Worm (Caenorhabditis elegans): Measurements from ENCODE around the gene srh-115.

Gene srh-115

ce11 chrV:17211989-17212731 is 43.4 kb upstream of the srh-115 start, which contains the start of gene srh-236:
Gene srh-236, minus strand, starts transcription at chrV:17212039.
- TF ChIP-seq F37B4.10 (GFP tag; IDR thresholded peaks at IDR 0.05) (0 out of 2 replicates have a peak, but pooled peaks have one; percentile 54), T26A5.8 (tag; optimal IDR thresholded peaks at IDR 0.05) (no peak), B0035.1 (tag; optimal IDR thresholded peaks at IDR 0.05) (no peak), mes-4 (tag; optimal IDR thresholded peaks at IDR 0.05) (no peak), snpc-4 (GFP tag; optimal IDR thresholded peaks at IDR 0.05) (no peak), snpc-4 (tag; optimal IDR thresholded peaks at IDR 0.05) (peak in 2 of 4 experiments; percentile 35), snpc-1.1 (tag; optimal IDR thresholded peaks at IDR 0.05; ENCODE audit: insufficient read depth) (no peak), egrh-3 (GFP tag; IDR thresholded peaks at IDR 0.05) (peak; percentile 45; the same call in 1 of the 2 replicates), chd-7 (tag; optimal IDR thresholded peaks at IDR 0.05) (no peak)

ce11 chrV:17212743-17213142 is 42.8 kb upstream of the srh-115 start, which contains the start of gene srh-113:
Gene srh-113, plus strand, starts transcription at chrV:17213043.
- no peak for TF ChIP-seq mcd-1 (GFP tag; IDR thresholded peaks at IDR 0.05)
- TF ChIP-seq lin-35 (GFP tag; optimal IDR thresholded peaks at IDR 0.05), result no peak
- TF ChIP-seq bed-2 (GFP tag; IDR thresholded peaks at IDR 0.05), result no peak
- no peak for TF ChIP-seq madf-8 (GFP tag; conservative IDR thresholded peaks at IDR 0.05)
- no peak for TF ChIP-seq dpl-1 (GFP tag; optimal IDR thresholded peaks at IDR 0.05)
- no peak for TF ChIP-seq ztf-6 (GFP tag; IDR thresholded peaks at IDR 0.05)
- TF ChIP-seq F49E8.2 (tag; optimal IDR thresholded peaks at IDR 0.05; ENCODE audit: insufficient read depth), result no peak
- TF ChIP-seq lir-1 (GFP tag; conservative IDR thresholded peaks at IDR 0.05), result no peak
- no peak for TF ChIP-seq Y95B8A.8 (GFP tag; IDR thresholded peaks at IDR 0.05)

- TF ChIP-seq nhr-80 (tag; optimal IDR thresholded peaks at IDR 0.05) (no peak), snpc-1.1 (tag; optimal IDR thresholded peaks at IDR 0.05; ENCODE audit: insufficient read depth) (peak; percentile 6), snpc-4 (GFP tag; optimal IDR thresholded peaks at IDR 0.05) (no peak), snpc-4 (tag; optimal IDR thresholded peaks at IDR 0.05) (peak in 2 of 4 experiments; percentile 69 to 77), dox-1 (GFP tag; IDR thresholded peaks at IDR 0.05) (no peak), let-607 (tag; optimal IDR thresholded peaks at IDR 0.05) (no peak), attf-6 (GFP tag; IDR thresholded peaks at IDR 0.05) (0 out of 2 replicates have a peak, but pooled peaks have one; percentile 24), zfh-2 (GFP tag; conservative IDR thresholded peaks at IDR 0.05) (no peak)
Measured at ce11 chrV:17215602-17216001, 40.0 kb upstream of the srh-115 start.

- no peak for TF ChIP-seq tbp1 (GFP tag; optimal IDR thresholded peaks at IDR 0.05)
Measured at ce11 chrV:17217690-17218089, 37.9 kb upstream of the srh-115 start, which contains the start of gene srbc-62. Gene srbc-62, plus strand, starts transcription at chrV:17217990.

- TF ChIP-seq ceh-91 (GFP tag; IDR thresholded peaks at IDR 0.05), result no peak
- TF ChIP-seq ama-1 (optimal IDR thresholded peaks at IDR 0.05), result no peak
- no peak for TF ChIP-seq ama-1 (GFP tag; optimal IDR thresholded peaks at IDR 0.05)
- TF ChIP-seq ztf-26 (tag; optimal IDR thresholded peaks at IDR 0.05), result no peak
Measured at ce11 chrV:17220345-17220744, 35.2 kb upstream of the srh-115 start, which contains the start of gene srh-109. Gene srh-109, minus strand, starts transcription at chrV:17220445.

ce11 chrV:17223305-17223704 is 32.2 kb upstream of the srh-115 start, which contains the start of gene srh-252:
Gene srh-252, minus strand, starts transcription at chrV:17223405.
- TF ChIP-seq snpc-3.4 (tag; optimal IDR thresholded peaks at IDR 0.05) (no peak), egl-44 (GFP tag; IDR thresholded peaks at IDR 0.05) (no peak), ZK185.1 (tag; optimal IDR thresholded peaks at IDR 0.05; ENCODE audit: poor library complexity, severe bottlenecking) (no peak), B0261.1 (tag; optimal IDR thresholded peaks at IDR 0.05) (no peak), gei-17 (GFP tag; optimal IDR thresholded peaks at IDR 0.05) (no peak), aptf-2 (GFP tag; conservative IDR thresholded peaks at IDR 0.05) (no peak), C06A6.2 (GFP tag; conservative IDR thresholded peaks at IDR 0.05) (no peak), B0336.3 (GFP tag; IDR thresholded peaks at IDR 0.05) (no peak), F22D6.2 (tag; optimal IDR thresholded peaks at IDR 0.05) (no peak), tbx-9 (tag; optimal IDR thresholded peaks at IDR 0.05; ENCODE audit: borderline replicate concordance) (no peak), ceh-27 (GFP tag; optimal IDR thresholded peaks at IDR 0.05) (no peak), let-607 (tag; optimal IDR thresholded peaks at IDR 0.05) (no peak), ztf-3 (GFP tag; optimal IDR thresholded peaks at IDR 0.05) (no peak)

Measured in whole organism, young adult.